Worm (Caenorhabditis elegans): ENCODE measurements around the gene gldi-11.
"Not testable (repeated sequence)": the region's sequence is repeated elsewhere in the genome, so short reads cannot be mapped to it uniquely, and the experiment has no call there.

gldi-11 gene

DNA sequence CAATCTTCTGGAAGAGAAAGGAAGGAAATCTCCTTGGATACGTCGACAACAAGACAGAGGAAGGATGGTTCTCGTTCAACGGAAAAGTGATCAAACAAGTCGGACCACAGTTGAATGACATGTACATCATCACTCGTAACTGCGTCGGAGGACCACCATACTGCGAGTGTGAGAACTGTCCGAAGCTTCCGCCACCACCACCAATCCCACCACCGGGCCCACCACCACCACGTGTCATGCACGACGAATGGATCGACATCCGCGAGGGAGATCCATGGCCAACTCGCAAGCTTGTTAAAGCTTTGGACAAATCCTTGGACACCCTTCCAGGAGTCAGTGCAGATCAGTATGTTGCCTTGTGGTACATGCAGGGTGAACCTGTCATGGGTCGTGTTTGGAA is 14.3 kb downstream of the gldi-11 start:
- no peak for TF ChIP-seq unc-62 (GFP tag; optimal IDR thresholded peaks at IDR 0.05)

DNA sequence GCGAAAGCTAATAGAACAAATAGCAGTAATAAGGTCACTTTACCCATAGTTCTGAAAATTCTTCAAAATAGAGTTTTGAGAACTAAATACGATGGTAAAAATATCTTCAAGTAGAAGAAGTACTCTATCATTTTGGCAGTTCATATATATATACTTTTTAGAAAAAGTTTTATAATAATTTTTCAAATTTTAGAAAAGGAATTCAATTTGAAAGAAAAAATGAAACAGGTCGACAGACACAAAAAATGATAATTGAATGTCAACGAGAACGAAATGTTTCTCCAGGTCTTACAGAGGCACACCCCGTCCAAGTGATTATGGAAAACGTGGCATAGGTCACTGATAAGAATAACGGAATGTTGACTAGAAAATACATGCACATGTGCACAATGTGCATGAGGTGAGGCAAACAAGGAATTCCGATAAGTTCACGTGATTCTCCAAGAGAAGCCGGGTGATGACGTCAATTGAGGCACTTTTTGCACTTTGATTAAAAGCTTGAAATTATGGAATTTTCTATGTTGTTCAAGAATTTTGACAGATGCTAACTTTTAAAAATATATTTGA is 20.3 kb downstream of the gldi-11 start, which contains the start of gene aagr-2:
Gene aagr-2 (minus strand): TSS at position 51 of the 567 bp plus-strand sequence.
- no peak for TF ChIP-seq unc-62 (GFP tag; optimal IDR thresholded peaks at IDR 0.05)

- TF ChIP-seq unc-62 (GFP tag; optimal IDR thresholded peaks at IDR 0.05) = no peak
These were observed 20.9 kb downstream of the gldi-11 start for ce11 chrII:4924729-4925128.

- TF ChIP-seq unc-62 (GFP tag; optimal IDR thresholded peaks at IDR 0.05) = no peak
These were observed 25.0 kb downstream of the gldi-11 start for ce11 chrII:4920608-4921007.

- TF ChIP-seq unc-62 (GFP tag; optimal IDR thresholded peaks at IDR 0.05) = no peak
These were observed 27.0 kb downstream of the gldi-11 start for ce11 chrII:4918501-4919021.

- TF ChIP-seq unc-62 (GFP tag; optimal IDR thresholded peaks at IDR 0.05) = not testable (repeated sequence)
These were observed 29.1 kb downstream of the gldi-11 start, which contains the start of gene msp-31 for ce11 chrII:4916462-4916861. TSS of gene msp-31 (minus strand) at chrII:4916562.

- TF ChIP-seq unc-62 (GFP tag; optimal IDR thresholded peaks at IDR 0.05) = no peak
These were observed 30.0 kb downstream of the gldi-11 start for ce11 chrII:4915572-4915971.

DNA sequence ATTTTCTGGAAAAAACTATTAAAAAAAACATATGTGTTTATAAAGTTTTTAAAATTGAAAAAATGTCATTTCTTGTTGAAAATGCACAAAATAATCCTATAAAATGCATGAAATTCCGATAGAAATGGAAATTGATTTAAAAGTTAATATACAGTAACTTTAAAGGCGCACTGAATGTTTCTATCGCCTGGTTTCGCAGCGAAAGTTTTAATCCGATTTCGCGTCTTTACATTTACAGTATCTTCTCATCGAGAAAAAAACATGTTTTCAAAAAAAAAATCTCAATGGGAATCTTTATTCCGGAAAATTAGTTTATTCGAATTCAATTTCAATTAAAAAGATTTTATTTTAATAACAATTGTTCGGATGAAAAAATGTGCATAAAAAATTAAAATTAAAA is 31.4 kb downstream of the gldi-11 start, which contains the start of gene R05F9.11:
Gene R05F9.11 (minus strand): TSS at position 5 of the 400 bp plus-strand sequence.
- no peak for TF ChIP-seq unc-62 (GFP tag; optimal IDR thresholded peaks at IDR 0.05)

- TF ChIP-seq unc-62 (GFP tag; optimal IDR thresholded peaks at IDR 0.05) = no peak
These were observed 37.4 kb downstream of the gldi-11 start for ce11 chrII:4908160-4908559.

- TF ChIP-seq unc-62 (GFP tag; optimal IDR thresholded peaks at IDR 0.05) = no peak
These were observed 39.7 kb downstream of the gldi-11 start for ce11 chrII:4905883-4906282.

DNA sequence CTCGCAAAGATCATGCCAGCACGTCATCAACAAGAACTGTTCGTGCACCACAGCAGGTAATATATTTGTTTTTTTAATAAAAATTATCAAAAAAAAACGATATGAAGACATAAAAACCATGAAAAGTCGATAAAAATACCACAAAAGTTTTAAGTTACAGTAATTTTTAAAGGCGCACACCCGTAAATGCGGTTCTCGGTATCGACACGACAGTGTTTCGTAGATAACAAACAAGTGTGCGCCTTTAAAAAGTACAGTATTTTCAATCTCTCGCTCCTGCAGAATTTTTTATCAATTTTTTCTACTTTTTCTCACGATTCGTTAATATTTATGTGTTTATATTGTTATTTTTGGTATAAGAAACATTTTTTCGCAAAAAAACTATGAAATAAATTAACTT is 40.3 kb downstream of the gldi-11 start:
- TF ChIP-seq unc-62 (GFP tag; optimal IDR thresholded peaks at IDR 0.05) = no peak

ce11 chrII:4904778-4905177 is 40.8 kb downstream of the gldi-11 start, which contains the start of gene btbd-10:
TSS of gene btbd-10 (plus strand) at chrII:4905008.
- TF ChIP-seq unc-62 (GFP tag; optimal IDR thresholded peaks at IDR 0.05) = no peak

ce11 chrII:4904277-4904676 is 41.3 kb downstream of the gldi-11 start:
- no peak for TF ChIP-seq unc-62 (GFP tag; optimal IDR thresholded peaks at IDR 0.05)

- not testable (repeated sequence) for TF ChIP-seq unc-62 (GFP tag; optimal IDR thresholded peaks at IDR 0.05)
These were observed 41.9 kb downstream of the gldi-11 start, which contains the start of gene sgt-1 for ce11 chrII:4903696-4904095. TSS of gene sgt-1 (minus strand) at chrII:4903796.

- TF ChIP-seq unc-62 (GFP tag; optimal IDR thresholded peaks at IDR 0.05) = no peak
These were observed 43.6 kb downstream of the gldi-11 start, which contains the start of gene R05F9.9 for ce11 chrII:4902035-4902434. TSS of gene R05F9.9 (minus strand) at chrII:4902100.

DNA sequence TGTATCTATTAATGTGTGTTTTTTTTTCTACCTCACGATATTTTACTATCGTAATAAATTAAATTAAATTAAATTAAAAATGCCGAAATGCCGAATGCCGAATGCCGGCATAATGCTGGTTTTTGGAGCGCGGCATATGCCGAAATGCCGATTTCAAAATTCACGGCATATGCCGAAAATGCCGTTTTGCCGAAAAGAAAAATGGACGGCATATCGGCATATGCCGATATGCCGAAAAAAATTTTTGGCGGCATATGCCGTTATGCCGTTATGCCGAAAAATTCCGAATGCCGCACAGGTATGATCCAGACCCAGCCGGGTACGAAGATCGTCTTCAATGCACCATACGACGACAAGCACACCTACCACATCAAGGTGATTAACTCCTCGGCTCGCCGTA is 47.1 kb downstream of the gldi-11 start, which contains the start of gene msp-32:
Gene msp-32 (plus strand): TSS at position 301 of the 400 bp plus-strand sequence.
- TF ChIP-seq unc-62 (GFP tag; optimal IDR thresholded peaks at IDR 0.05) = not testable (repeated sequence)

Measured in whole organism, dauer.